Fruit fly (Drosophila melanogaster) whole organism, embryonic: Measurements from ENCODE around the gene CG7970.

Experiments
- CG12769 ChIP-seq: fragments of 200-800 bp; sonication (Bioruptor generic); optimal IDR thresholded peaks from 2 replicates; lab custom pipeline; 2019; ENCODE audit warnings: missing biosample characterization, mild to moderate bottlenecking, missing genetic modification characterization, moderate library complexity
- CG13624 ChIP-seq: fragments of 200-800 bp; sonication (Bioruptor generic); optimal IDR thresholded peaks from 2 replicates; lab custom pipeline; 2016; ENCODE audit warnings: missing biosample characterization, missing genetic modification characterization
- CG17361 ChIP-seq: fragments of 200-800 bp; sonication (Bioruptor generic); IDR thresholded peaks from 3 replicates; pipeline ENCODE4 v1.3.6; 2022; ENCODE audit warnings: missing biosample characterization, missing genetic modification characterization
- CG17802 ChIP-seq: fragments of 200-800 bp; sonication (Bioruptor generic); optimal IDR thresholded peaks from 2 replicates; lab custom pipeline; 2018; ENCODE audit warnings: missing biosample characterization, mild to moderate bottlenecking, missing genetic modification characterization, moderate library complexity
- CG5953 ChIP-seq: fragments of 200-800 bp; sonication (Bioruptor generic); IDR thresholded peaks from 2 replicates; pipeline ENCODE4 v1.3.6; 2022; ENCODE audit warnings: missing biosample characterization, missing genetic modification characterization
- CkIIα-i1 ChIP-seq: fragments of 200-800 bp; sonication (Bioruptor generic); IDR thresholded peaks from 2 replicates; pipeline ENCODE4 v1.3.6; 2022; ENCODE audit warnings: missing biosample characterization, missing genetic modification characterization
- HLHmδ ChIP-seq: fragments of 200-800 bp; sonication (Bioruptor generic); optimal IDR thresholded peaks from 2 replicates; lab custom pipeline; 2018; ENCODE audit warnings: missing biosample characterization, mild to moderate bottlenecking, missing genetic modification characterization, moderate library complexity
- Hmx ChIP-seq: fragments of 200-800 bp; sonication (Bioruptor generic); optimal IDR thresholded peaks from 2 replicates; lab custom pipeline; 2016; ENCODE audit warnings: missing biosample characterization, missing genetic modification characterization
- Hr39 ChIP-seq: fragments of >200 bp; optimal IDR thresholded peaks from 2 replicates; lab custom pipeline; 2017
- da ChIP-seq: fragments of 200-800 bp; sonication (Bioruptor generic); optimal IDR thresholded peaks from 2 replicates; lab custom pipeline; 2016; ENCODE audit warnings: missing biosample characterization, missing genetic modification characterization
- luna ChIP-seq: fragments of 200-800 bp; sonication (Bioruptor generic); optimal IDR thresholded peaks from 2 replicates; lab custom pipeline; 2016; ENCODE audit warnings: missing biosample characterization, missing genetic modification characterization

DNA sequence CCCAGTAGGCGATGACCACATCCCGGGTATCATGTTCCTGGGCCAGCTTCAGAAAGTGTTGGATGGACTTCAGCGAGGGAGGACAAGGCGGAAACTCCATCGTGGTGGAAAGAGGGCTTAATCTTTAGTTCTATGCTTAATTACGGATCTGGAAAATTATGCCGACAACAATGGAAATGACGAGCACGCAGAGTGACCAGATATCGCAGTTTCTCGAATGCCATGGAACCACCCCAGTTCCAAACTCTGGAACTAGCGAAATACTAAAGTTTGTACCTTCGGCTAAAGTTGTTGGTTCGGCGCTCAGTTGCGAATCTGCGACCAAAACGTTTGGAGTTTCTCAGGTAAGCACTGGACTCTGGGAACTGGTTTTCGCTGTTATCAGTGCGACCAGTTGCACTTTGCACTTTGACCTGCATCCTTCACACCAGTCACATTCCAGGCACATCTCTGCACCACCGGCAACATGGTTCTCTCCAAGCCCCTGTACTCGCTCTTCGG, at the start of gene CG7970, which contains the start of gene Vta1:
- TF ChIP-seq CkIIα-i1 (GFP tag; lab: Robert Waterston, UW) (no peak), CG17802 (no peak), Hr39 (lab: Kevin White, UChicago) (no peak), luna (GFP tag; lab: Kevin White, UChicago) (no peak), CG12769 (tag; lab: Kevin White, UChicago) (no peak), HLHmδ (GFP tag; lab: Kevin White, UChicago) (no peak), CG13624 (no peak), CG17361 (GFP tag; lab: Robert Waterston, UW) (no peak), da (no peak), CG5953 (GFP tag; lab: Robert Waterston, UW) (no peak), Hmx (GFP tag; lab: Kevin White, UChicago) (no peak)
